Fruit fly (Drosophila melanogaster) whole organism, larva: ENCODE measurements around the gene TfIIEalpha.

ENCODE experiments used
- noc ChIP-seq: fragments of 200-800 bp; sonication (Bioruptor generic); optimal IDR thresholded peaks from 3 replicates; lab custom pipeline; 2019; ENCODE audit warnings: missing biosample characterization, mild to moderate bottlenecking, missing genetic modification characterization, moderate library complexity

The TfIIEalpha gene

DNA sequence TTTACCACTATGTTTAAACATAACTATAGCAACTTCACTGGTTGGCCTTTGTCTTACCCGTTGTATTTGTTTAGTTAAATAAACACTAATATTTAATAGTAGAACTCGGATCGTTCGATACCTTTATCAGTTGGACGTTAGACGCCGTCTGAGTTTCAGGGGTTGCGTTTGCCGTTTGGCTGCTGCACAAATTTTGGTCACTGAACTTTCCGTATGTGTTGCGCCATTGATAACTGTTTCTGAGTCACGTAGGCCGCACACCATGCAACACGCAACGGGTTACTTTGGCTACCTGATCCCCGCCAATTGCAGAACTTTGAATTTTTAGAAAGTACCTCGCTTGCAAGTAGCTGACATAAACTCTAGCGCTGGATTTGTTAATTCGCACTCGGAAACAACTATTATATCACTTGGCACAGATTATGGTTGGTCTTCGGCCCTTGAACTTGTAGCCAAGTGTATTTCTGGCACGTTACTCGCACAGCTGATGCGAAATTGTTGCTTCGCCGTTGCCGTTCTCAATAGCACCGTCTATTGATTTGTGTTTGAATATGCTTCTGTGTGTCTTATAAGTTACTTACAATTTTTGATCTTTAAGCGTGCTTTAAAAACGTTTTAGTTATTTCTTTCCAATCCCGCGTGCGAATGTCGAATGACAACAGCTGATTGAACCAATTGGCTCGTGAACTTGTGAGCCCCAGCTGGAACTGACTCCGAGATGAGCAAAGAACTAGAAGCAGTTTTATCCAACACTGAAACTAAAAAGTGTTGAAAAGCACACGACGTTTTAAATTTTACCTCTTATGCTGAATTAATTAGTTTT lies 14.7 kb downstream of the TfIIEalpha start, which contains the start of gene Dph1:
Gene Dph1 (minus strand): TSS at position 670 of the 823 bp plus-strand sequence.
- TF ChIP-seq noc (tag; lab: Kevin White, UChicago): peak; percentile 65

DNA sequence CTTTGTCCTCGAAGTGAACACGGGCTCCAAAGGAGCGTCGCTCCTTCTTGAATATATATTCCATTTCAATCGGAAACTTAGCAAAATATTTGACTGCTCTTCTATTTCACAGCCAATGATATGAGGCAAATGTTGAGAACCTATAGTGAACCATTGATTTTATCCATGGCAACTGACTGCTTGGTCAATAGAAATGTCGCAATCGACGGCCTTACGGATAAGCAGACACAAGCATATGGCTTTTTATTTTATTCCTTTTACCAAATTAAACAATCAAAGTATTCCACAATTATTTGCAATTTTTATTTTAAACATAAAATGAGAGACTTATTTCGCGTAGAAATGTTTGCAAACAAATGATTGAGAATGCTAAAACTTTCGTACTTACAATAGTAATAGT lies 17.3 kb downstream of the TfIIEalpha start, which contains the start of gene Dnai2:
Gene Dnai2 (minus strand): TSS at position 101 of the 400 bp plus-strand sequence.
- TF ChIP-seq noc (tag; lab: Kevin White, UChicago): no peak

DNA sequence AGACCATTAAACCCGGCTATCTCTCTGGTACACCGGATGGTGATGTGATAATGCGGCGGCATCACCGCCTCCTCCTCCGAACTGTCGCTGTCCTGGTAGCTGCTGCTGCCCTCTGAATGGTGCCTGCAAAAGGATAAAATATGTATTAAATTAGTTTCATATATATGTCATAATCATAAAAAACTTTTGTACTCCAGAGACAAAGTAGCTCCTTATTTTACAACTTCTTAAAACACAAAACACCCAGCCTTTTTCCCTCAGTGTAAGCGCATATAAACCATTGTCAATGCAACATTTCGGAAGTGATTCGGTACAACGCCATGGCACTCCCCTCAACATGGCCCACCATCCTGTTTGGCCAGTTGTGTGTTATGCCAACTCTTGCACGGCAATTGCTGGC lies 19.8 kb downstream of the TfIIEalpha start:
- TF ChIP-seq noc (tag; lab: Kevin White, UChicago): no peak

DNA sequence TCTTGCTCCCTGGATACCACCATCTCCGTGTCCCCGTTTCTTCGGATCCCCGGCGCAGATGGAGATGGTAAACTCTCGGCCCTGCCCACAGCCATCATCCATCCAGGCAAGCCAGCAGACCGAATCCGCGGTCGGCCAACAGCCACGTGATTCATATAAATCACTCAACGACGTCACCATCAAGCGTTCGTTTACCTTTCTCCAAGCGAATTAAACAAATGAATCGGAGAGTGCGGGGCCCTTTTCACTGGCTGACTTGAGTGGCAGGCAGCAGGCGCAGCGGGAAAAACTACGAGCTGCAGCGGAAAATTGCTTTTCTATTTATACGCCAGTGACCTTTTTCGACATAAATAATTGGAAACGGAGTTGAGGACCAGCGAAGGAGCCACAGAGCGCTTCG lies 21.7 kb downstream of the TfIIEalpha start:
- no peak for TF ChIP-seq noc (tag; lab: Kevin White, UChicago)

DNA sequence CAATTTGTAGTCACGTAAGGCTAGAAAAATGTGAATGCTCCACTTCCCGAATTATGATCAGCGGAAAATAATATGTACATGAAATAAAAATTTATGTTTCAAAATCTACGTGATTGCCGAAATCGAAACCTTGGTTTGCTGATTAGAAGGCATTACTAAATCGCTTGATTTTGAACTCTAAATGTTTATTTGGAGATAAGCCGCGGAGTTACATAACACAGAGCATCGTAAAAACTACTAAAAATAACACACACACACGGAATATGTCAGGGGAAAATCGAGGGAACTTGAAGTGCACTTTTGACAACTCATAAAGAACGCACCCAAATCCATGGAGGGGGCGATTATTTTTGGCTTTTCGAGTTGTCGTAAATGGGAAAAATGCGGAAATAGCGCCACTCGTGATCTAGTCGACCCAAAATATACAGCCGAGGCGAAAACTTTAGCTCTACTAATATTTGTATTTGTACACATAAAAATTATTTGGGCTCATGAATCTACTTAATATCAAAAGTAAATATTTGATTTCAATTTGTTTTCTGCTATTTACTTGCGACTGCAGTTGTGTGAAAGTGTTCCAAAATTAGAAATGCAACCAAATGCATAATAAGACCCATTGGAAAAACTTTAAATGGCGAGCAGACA lies 23.2 kb downstream of the TfIIEalpha start:
- no peak for TF ChIP-seq noc (tag; lab: Kevin White, UChicago)

DNA sequence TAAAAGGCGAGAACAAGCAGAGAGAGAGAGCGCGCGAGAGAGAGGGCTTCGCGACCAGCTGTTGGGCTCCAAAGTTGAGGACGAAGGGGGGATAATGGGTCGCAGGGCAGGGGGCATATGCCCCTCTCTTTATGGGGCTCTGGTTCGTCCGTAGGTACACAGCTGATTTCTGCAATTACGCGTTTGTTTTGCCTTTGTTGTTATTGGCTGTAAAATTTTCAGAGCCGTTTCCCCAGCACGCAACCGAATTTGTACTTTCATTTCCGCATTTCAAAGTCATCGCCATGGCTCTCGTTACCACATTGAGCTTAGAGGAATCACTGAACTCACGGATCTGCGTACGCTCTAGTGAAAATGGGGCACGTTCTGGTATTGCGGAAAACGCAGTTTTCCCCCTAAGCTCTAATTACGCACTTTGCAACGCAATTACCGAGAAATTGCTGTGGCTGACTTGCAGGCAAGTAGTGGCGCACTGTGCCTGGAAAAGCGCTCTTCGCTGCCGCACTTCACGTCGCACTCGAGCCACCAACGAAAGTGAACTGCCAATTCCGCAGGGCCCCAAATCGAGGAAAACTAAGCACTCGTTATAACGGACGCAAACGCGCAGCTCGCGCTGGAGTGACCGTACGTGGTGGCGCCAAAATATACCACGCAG lies 26.3 kb downstream of the TfIIEalpha start, which contains the start of gene CG11658:
Gene CG11658 (minus strand): TSS at position 576 of the 655 bp plus-strand sequence.
- TF ChIP-seq noc (tag; lab: Kevin White, UChicago): peak; percentile 12

DNA sequence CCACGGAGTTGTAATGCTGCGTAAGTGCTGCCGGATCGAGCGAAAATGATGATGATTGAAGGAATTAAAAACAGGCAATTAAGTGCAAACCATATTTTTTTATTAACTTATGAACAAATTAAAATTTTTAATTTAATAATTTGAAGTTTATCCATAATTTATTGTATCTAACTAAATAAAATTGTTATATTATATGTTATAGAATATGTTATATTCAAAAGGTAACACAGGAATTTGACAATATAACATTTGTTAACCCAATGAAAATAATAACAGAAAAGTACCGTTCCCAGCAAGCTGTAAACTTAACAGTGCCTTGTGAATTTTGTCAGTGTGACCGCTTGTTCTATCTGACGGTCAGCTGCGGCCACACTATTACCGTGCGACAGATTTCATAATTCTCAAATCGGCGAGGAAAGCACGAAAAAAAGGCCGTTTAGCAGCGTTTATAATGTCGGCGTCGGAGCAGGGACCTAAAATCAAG lies 26.8 kb downstream of the TfIIEalpha start, which contains the start of the genes Ccdc56 and mtTFB1:
Gene Ccdc56 (plus strand): TSS at position 347 of the 484 bp plus-strand sequence.
Gene mtTFB1 (plus strand): TSS at position 347 of the 484 bp plus-strand sequence.
- TF ChIP-seq noc (tag; lab: Kevin White, UChicago): no peak

DNA sequence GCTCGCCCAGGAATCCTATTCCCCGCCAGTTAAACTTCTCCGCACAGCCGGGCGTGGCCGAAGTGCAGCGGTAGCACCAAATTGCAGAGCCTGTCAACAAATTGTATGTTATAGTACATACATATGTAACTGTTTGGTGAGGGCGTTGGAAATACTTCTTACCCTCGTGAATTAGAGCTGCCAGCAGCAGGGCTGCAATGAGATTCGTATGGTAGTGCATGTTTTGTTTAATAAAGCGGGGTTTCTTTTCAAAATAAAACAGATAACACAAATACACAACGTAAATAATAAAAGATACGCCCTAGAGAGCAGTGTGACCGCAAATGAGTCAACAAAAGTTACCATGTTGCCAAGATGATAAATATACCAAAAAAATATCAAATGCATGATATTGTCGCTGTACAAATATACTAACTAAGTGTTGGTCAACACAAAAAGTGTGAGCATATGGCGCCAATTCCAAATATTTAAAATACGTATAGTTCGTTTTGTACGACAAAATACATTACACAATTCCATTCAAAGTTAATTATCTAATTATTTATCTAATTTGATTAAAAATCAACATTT lies 29.3 kb downstream of the TfIIEalpha start, which contains the start of gene crim:
Gene crim (minus strand): TSS at position 328 of the 570 bp plus-strand sequence.
- TF ChIP-seq noc (tag; lab: Kevin White, UChicago): no peak

DNA sequence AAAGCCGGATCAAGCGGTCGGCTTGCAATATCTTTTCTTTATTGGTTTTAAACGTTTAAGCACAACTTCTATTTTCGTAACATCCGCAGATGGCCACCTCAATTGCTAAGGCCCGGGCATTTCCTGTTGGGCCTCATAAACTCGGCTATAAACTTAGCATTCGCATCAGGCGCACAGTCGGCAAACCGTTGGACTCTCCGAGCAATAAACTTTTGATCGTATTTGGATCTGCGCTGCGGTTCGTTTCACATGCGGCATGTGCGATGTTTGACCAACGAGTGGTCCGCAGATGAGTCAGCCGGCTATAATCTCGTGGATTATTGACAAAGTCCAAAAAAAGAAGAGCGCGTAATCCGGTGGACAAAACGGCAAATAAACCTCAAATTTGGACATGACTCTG lies 30.0 kb downstream of the TfIIEalpha start:
- TF ChIP-seq noc (tag; lab: Kevin White, UChicago): no peak

DNA sequence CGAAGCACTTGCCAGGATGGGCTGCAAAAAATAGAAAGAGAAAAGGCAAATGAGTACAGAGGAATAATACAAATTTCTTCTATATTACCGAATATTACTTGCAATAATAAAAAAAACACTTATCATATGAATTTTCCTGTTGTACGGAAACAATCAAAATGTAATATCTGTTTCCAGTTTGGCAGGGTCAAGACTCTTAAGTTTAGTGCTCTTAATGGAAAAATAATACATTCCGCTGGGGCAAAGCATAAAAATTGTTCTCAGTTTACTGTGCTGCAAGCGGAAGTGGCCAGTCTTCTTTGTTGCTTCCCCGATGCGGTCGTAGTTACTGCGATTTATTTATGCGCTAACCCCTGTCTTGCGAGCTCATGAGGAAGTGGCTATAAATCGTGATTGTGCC lies 31.0 kb downstream of the TfIIEalpha start:
- no peak for TF ChIP-seq noc (tag; lab: Kevin White, UChicago)

DNA sequence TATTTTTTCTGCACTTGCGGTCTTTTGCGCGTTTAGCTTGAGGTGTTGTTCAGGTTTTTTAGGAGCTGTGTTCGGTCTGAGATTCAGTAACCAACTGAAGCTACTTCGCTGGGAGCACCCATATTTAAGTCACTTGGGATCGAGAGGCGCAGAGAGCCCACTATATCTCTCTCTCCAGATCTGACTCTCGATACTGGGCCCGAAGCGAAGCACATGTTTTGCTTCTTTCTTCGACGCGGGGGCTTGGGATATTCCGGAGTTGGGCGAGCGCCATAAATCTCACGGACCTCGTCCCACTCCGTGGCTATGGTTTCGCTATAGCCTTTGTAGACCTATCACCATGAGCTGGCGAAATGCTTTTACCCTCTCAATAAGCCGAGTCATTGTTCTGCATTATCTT lies 33.3 kb downstream of the TfIIEalpha start, which contains the start of gene CG14132:
Gene CG14132 (minus strand): TSS at position 99 of the 400 bp plus-strand sequence.
- no peak for TF ChIP-seq noc (tag; lab: Kevin White, UChicago)

DNA sequence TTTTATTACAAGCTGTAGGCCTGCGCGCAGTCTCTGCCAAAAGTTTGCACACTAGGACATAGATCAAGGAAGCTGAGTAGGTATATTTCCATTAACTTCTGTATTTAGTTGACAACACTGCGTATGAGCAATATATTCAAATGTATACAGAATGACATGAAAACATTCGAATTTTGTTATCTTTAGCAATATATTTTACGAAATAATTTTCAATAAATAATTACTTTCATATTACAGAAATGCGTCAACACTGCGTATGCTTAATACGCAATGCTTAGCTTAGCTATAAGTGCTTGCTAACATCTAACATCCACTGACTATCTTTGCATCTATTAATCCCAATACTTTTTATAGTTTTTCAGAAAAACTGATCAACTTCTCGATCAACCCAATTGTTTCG lies 34.5 kb downstream of the TfIIEalpha start:
- TF ChIP-seq noc (tag; lab: Kevin White, UChicago): no peak

DNA sequence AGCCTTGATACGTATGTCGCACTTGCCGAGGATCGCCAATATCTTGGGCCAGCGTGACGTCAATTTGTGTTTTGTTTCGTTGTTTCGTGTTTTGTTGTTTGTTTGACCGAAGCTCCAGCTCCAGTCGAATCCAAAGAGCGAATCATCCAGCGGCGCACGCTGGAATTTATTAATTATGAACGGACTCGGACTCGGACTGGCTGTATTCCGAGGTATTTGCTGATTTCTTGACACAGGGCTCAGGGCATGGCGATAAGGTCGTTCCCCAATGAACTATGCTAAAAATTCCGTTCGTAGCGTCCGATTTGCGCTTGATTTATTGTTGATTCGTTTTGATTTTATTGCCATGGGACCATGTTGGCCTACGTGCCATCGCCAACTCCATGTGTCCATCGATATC lies 35.1 kb downstream of the TfIIEalpha start:
- no peak for TF ChIP-seq noc (tag; lab: Kevin White, UChicago)

DNA sequence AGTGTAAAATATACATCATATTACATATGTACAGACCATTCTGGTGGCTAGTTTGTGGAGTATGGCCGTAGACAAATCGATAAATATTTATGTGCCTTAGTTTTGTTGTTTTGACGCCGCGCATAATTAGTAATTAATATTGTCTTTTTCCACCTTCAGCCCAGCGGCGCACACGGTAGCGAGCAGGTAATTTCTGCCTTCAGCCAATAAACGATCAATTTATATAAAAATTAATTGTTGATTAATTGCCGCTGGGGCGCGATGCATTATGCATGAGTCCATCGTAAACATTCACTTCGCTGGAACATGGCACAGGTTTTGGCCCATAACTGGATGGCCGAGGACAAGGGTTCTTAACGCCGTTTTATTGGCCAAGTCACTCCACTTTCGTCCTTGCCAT lies 35.5 kb downstream of the TfIIEalpha start:
- TF ChIP-seq noc (tag; lab: Kevin White, UChicago): no peak

DNA sequence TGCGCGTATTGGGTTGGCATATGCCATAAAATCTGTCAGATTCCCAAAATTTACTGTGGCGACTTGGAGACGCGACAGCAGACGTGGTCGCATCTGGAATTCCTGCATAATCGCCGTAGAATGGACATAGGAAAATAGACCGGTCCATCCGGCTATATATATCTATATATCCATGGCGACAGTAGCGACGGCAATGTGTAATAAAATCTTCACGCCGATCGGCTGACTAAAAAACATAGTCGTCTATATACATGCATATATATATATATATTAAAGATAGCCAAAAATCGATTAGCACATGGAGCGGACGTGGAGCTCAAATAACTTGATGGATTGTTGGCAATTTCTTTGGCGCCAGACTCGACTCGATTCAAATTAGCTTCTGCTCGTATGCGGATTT lies 36.2 kb downstream of the TfIIEalpha start:
- no peak for TF ChIP-seq noc (tag; lab: Kevin White, UChicago)
